Worm (Caenorhabditis elegans): ENCODE data around the gene C56G3.2.

- no peak for TF ChIP-seq ref-2 (tag; optimal IDR thresholded peaks at IDR 0.05)
- no peak for TF ChIP-seq pax-1 (tag; optimal IDR thresholded peaks at IDR 0.05)
- no peak for TF ChIP-seq ceh-31 (tag; optimal IDR thresholded peaks at IDR 0.05)
Measured at ce11 chrX:7320115-7320711, 45.2 kb upstream of the C56G3.2 start, which contains the start of gene spp-5.
